Worm (Caenorhabditis elegans): ENCODE results near the gene mop-25.1.

- TF ChIP-seq flt-1 (GFP tag; IDR thresholded peaks at IDR 0.05) (no peak), ztf-23 (GFP tag; IDR thresholded peaks at IDR 0.05) (no peak), ztf-29 (GFP tag; IDR thresholded peaks at IDR 0.05) (no peak), T22C8.4 (GFP tag; IDR thresholded peaks at IDR 0.05) (no peak)
Measured at ce11 chrX:4068180-4068579, 56.2 kb downstream of the mop-25.1 start.
